Fruit fly (Drosophila melanogaster) whole organism, embryonic: ENCODE measurements around the gene Dhod.
A peak's percentile ranks its signal among the peaks of the same experiment; 100 is the strongest.

Source experiments
- Antp ChIP-seq: fragments of 200-800 bp; sonication (Bioruptor generic); optimal IDR thresholded peaks from 3 replicates; lab custom pipeline; 2016; ENCODE audit warnings: missing biosample characterization, missing genetic modification characterization
- Atf6 ChIP-seq: fragments of 200-800 bp; sonication (Bioruptor generic); IDR thresholded peaks from 2 replicates; pipeline ENCODE4 v1.3.6; 2022; ENCODE audit warnings: missing biosample characterization, missing genetic modification characterization
- CG10321 ChIP-seq: fragments of 200-800 bp; sonication (Bioruptor generic); IDR thresholded peaks from 2 replicates; pipeline ENCODE4 v1.3.6; 2022; ENCODE audit warnings: missing biosample characterization, missing genetic modification characterization
- CG10366 ChIP-seq: fragments of 200-800 bp; sonication (Bioruptor generic); IDR thresholded peaks from 2 replicates; pipeline ENCODE4 v1.3.6; 2022; ENCODE audit warnings: missing biosample characterization, missing genetic modification characterization
- CG12299 ChIP-seq: fragments of 200-800 bp; sonication (Bioruptor generic); optimal IDR thresholded peaks from 2 replicates; lab custom pipeline; 2018; ENCODE audit warnings: missing biosample characterization, mild to moderate bottlenecking, missing genetic modification characterization
- CG12744 ChIP-seq: fragments of 200-800 bp; sonication (Bioruptor generic); optimal IDR thresholded peaks from 2 replicates; lab custom pipeline; 2016; ENCODE audit warnings: missing biosample characterization, missing genetic modification characterization
- CG12942 ChIP-seq: fragments of 200-800 bp; sonication (Bioruptor generic); optimal IDR thresholded peaks from 3 replicates; lab custom pipeline; 2016; ENCODE audit warnings: missing biosample characterization, missing genetic modification characterization
- CG13123 ChIP-seq: fragments of 200-800 bp; sonication (Bioruptor generic); optimal IDR thresholded peaks from 2 replicates; lab custom pipeline; 2016; ENCODE audit warnings: missing biosample characterization, missing genetic modification characterization
- CG13296 ChIP-seq: fragments of 200-800 bp; sonication (Bioruptor generic); optimal IDR thresholded peaks from 3 replicates; lab custom pipeline; 2018; ENCODE audit warnings: missing biosample characterization, mild to moderate bottlenecking, missing genetic modification characterization
- CG15011 ChIP-seq: fragments of 200-800 bp; sonication (Bioruptor generic); optimal IDR thresholded peaks from 3 replicates; lab custom pipeline; 2018; ENCODE audit warnings: missing biosample characterization, mild to moderate bottlenecking, missing genetic modification characterization
- CG15479 ChIP-seq: fragments of 200-800 bp; sonication (Bioruptor generic); optimal IDR thresholded peaks from 3 replicates; lab custom pipeline; 2019; ENCODE audit warnings: missing biosample characterization, mild to moderate bottlenecking, missing genetic modification characterization, moderate library complexity
- CG17328 ChIP-seq: fragments of 200-800 bp; sonication (Bioruptor generic); IDR thresholded peaks from 2 replicates; pipeline ENCODE4 v1.3.6; 2022; ENCODE audit warnings: missing biosample characterization, missing genetic modification characterization
- CG17912 ChIP-seq: fragments of 200-800 bp; sonication (Bioruptor generic); optimal IDR thresholded peaks from 2 replicates; lab custom pipeline; 2018; ENCODE audit warnings: missing biosample characterization, mild to moderate bottlenecking, missing genetic modification characterization
- CG1832 ChIP-seq: fragments of 200-800 bp; sonication (Bioruptor generic); optimal IDR thresholded peaks from 2 replicates; lab custom pipeline; 2017; ENCODE audit warnings: missing biosample characterization, mild to moderate bottlenecking, missing genetic modification characterization, inconsistent platforms
- CG2116 ChIP-seq: fragments of 200-800 bp; sonication (Bioruptor generic); optimal IDR thresholded peaks from 3 replicates; lab custom pipeline; 2018; ENCODE audit warnings: missing biosample characterization, mild to moderate bottlenecking, missing genetic modification characterization
- CG31441 ChIP-seq: fragments of 200-800 bp; sonication (Bioruptor generic); IDR thresholded peaks from 2 replicates; pipeline ENCODE4 v1.3.6; 2022; ENCODE audit warnings: missing biosample characterization, missing genetic modification characterization
- CG6689 ChIP-seq: fragments of 200-800 bp; sonication (Bioruptor generic); IDR thresholded peaks from 2 replicates; pipeline ENCODE4 v1.3.6; 2022; ENCODE audit warnings: missing biosample characterization, missing genetic modification characterization
- CG6854 ChIP-seq: fragments of 200-800 bp; sonication (Bioruptor generic); optimal IDR thresholded peaks from 3 replicates; lab custom pipeline; 2017; ENCODE audit warnings: missing biosample characterization, mild to moderate bottlenecking, missing genetic modification characterization
- CrebB ChIP-seq: fragments of 200-800 bp; sonication (Bioruptor generic); optimal IDR thresholded peaks from 3 replicates; lab custom pipeline; 2018; ENCODE audit warnings: missing biosample characterization, mild to moderate bottlenecking, missing genetic modification characterization
- D ChIP-seq, 2 experiments: fragments of 200-800 bp in 1 of 2; fragments of >200 bp in 1 of 2; sonication (Bioruptor generic) in 1 of 2; optimal IDR thresholded peaks; 2 replicates in 1 of 2; 3 replicates in 1 of 2; lab custom pipeline; 2017; ENCODE audit warnings: mild to moderate bottlenecking in 1 of 2, missing biosample characterization in 1 of 2, missing genetic modification characterization in 1 of 2, missing genetic modification reagents in 1 of 2
- Dip2 ChIP-seq: fragments of 200-800 bp; sonication (Bioruptor generic); IDR thresholded peaks from 2 replicates; pipeline ENCODE4 v1.3.6; 2022; ENCODE audit warnings: missing biosample characterization, missing genetic modification characterization
- Eip74EF ChIP-seq, 2 experiments: fragments of 200-800 bp in 1 of 2; fragments of >200 bp in 1 of 2; sonication (Bioruptor generic) in 1 of 2; optimal IDR thresholded peaks; 2 replicates each; lab custom pipeline; 2017 to 2019; ENCODE audit warnings: missing biosample characterization in 2 of 2, missing genetic modification characterization in 2 of 2, mild to moderate bottlenecking in 1 of 2, moderate library complexity in 1 of 2
- Ets65A ChIP-seq: fragments of 200-800 bp; sonication (Bioruptor generic); peaks from one replicate; lab custom pipeline; 2016; ENCODE audit warnings: missing biosample characterization, missing genetic modification characterization
- Fer2 ChIP-seq: fragments of 200-800 bp; sonication (Bioruptor generic); optimal IDR thresholded peaks from 2 replicates; lab custom pipeline; 2018; ENCODE audit warnings: missing biosample characterization, mild to moderate bottlenecking, missing genetic modification characterization, moderate library complexity
- Hmr ChIP-seq: fragments of 200-800 bp; sonication (Bioruptor generic); optimal IDR thresholded peaks from 3 replicates; lab custom pipeline; 2017; ENCODE audit warnings: mild to moderate bottlenecking, missing biosample characterization, missing genetic modification reagents, missing genetic modification characterization
- Hr78 ChIP-seq, 2 experiments: fragments of 200-800 bp in 1 of 2; fragments of >200 bp in 1 of 2; sonication (Bioruptor generic) in 1 of 2; optimal IDR thresholded peaks; 2 replicates each; lab custom pipeline; 2017 to 2019; ENCODE audit warnings: missing biosample characterization in 2 of 2, missing genetic modification characterization in 2 of 2, mild to moderate bottlenecking in 1 of 2, moderate library complexity in 1 of 2
- NFAT ChIP-seq: fragments of 200-800 bp; sonication (Bioruptor generic); IDR thresholded peaks from 2 replicates; pipeline ENCODE4 v1.3.6; 2022; ENCODE audit warnings: missing biosample characterization, missing genetic modification characterization
- Nf-YB ChIP-seq: fragments of 200-800 bp; sonication (Bioruptor generic); optimal IDR thresholded peaks from 3 replicates; lab custom pipeline; 2019; ENCODE audit warnings: missing biosample characterization, mild to moderate bottlenecking, missing genetic modification characterization, moderate library complexity
- Ssrp ChIP-seq: fragments of 200-800 bp; sonication (Bioruptor generic); optimal IDR thresholded peaks from 2 replicates; lab custom pipeline; 2018; ENCODE audit warnings: missing biosample characterization, mild to moderate bottlenecking, missing genetic modification characterization, moderate library complexity
- Usf ChIP-seq: fragments of 200-800 bp; sonication (Bioruptor generic); optimal IDR thresholded peaks from 2 replicates; lab custom pipeline; 2017; ENCODE audit warnings: missing genotype, missing biosample characterization, missing genetic modification characterization
- aop ChIP-seq: fragments of 200-800 bp; sonication (Bioruptor generic); IDR thresholded peaks from 2 replicates; pipeline ENCODE4 v1.3.6; 2022; ENCODE audit warnings: missing biosample characterization, missing genetic modification characterization
- bowl ChIP-seq: fragments of 200-800 bp; sonication (Bioruptor generic); IDR thresholded peaks from 2 replicates; pipeline ENCODE4 v1.3.6; 2022; ENCODE audit warnings: missing biosample characterization, missing genetic modification characterization
- cg ChIP-seq: fragments of 200-800 bp; sonication (Bioruptor generic); optimal IDR thresholded peaks from 3 replicates; lab custom pipeline; 2019; ENCODE audit warnings: missing biosample characterization, mild to moderate bottlenecking, missing genetic modification characterization, moderate library complexity
- chm ChIP-seq: fragments of 200-800 bp; sonication (Bioruptor generic); IDR thresholded peaks from 2 replicates; pipeline ENCODE4 v1.3.6; 2022; ENCODE audit warnings: missing biosample characterization, missing genetic modification characterization
- grau ChIP-seq: fragments of 200-800 bp; optimal IDR thresholded peaks from 3 replicates; lab custom pipeline; 2019; ENCODE audit warnings: missing biosample characterization, mild to moderate bottlenecking, missing genetic modification characterization, moderate library complexity
- h ChIP-seq: fragments of >200 bp; optimal IDR thresholded peaks from 2 replicates; lab custom pipeline; 2017
- inv ChIP-seq: fragments of 200-800 bp; sonication (Bioruptor generic); IDR thresholded peaks from 2 replicates; pipeline ENCODE4 v1.3.6; 2022; ENCODE audit warnings: missing biosample characterization, missing genetic modification characterization; ENCODE audit not compliant: partially characterized antibody
- luna ChIP-seq: fragments of 200-800 bp; sonication (Bioruptor generic); optimal IDR thresholded peaks from 2 replicates; lab custom pipeline; 2016; ENCODE audit warnings: missing biosample characterization, missing genetic modification characterization
- nerfin-2 ChIP-seq: fragments of 200-800 bp; sonication (Bioruptor generic); IDR thresholded peaks from 2 replicates; pipeline ENCODE4 v1.3.6; 2022; ENCODE audit warnings: missing biosample characterization, missing genetic modification characterization; ENCODE audit not compliant: partially characterized antibody
- nmo ChIP-seq: fragments of 200-800 bp; sonication (Bioruptor generic); optimal IDR thresholded peaks from 2 replicates; lab custom pipeline; 2018; ENCODE audit warnings: missing biosample characterization, mild to moderate bottlenecking, missing genetic modification characterization, moderate library complexity
- odd ChIP-seq: fragments of 200-800 bp; sonication (Bioruptor generic); optimal IDR thresholded peaks from 2 replicates; lab custom pipeline; 2017; ENCODE audit warnings: missing biosample characterization, mild to moderate bottlenecking, missing genetic modification characterization
- pan ChIP-seq, 4 experiments: fragments of >200 bp in 3 of 4; fragments of 200-800 bp in 1 of 4; sonication (Bioruptor generic) in 1 of 4; optimal IDR thresholded peaks in 3 of 4; IDR thresholded peaks in 1 of 4; 2 replicates each; pipeline versions ENCODE4 v1.3.6 to Lab custom; 2017 to 2022; ENCODE audit warnings: missing biosample characterization in 2 of 4, missing genetic modification characterization in 2 of 4, mixed read lengths in 1 of 4
- seq ChIP-seq: fragments of 200-800 bp; sonication (Bioruptor generic); IDR thresholded peaks from 2 replicates; pipeline ENCODE4 v1.3.6; 2022; ENCODE audit warnings: missing biosample characterization, missing genetic modification characterization
- sima ChIP-seq: fragments of 200-800 bp; sonication (Bioruptor generic); optimal IDR thresholded peaks from 2 replicates; lab custom pipeline; 2016; ENCODE audit warnings: missing biosample characterization, missing genetic modification characterization
- sna ChIP-seq: fragments of 200-800 bp; sonication (Bioruptor generic); IDR thresholded peaks from 2 replicates; pipeline ENCODE4 v1.3.6; 2022; ENCODE audit warnings: missing biosample characterization, missing genetic modification characterization; ENCODE audit not compliant: partially characterized antibody
- tin ChIP-seq: fragments of 200-800 bp; sonication (Bioruptor generic); optimal IDR thresholded peaks from 3 replicates; lab custom pipeline; 2016; ENCODE audit warnings: missing biosample characterization, missing genetic modification characterization
- toy ChIP-seq: fragments of 200-800 bp; sonication (Bioruptor generic); IDR thresholded peaks from 2 replicates; pipeline ENCODE4 v1.3.6; 2022; ENCODE audit warnings: missing biosample characterization, missing genetic modification characterization
- vfl ChIP-seq: fragments of 200-800 bp; sonication (Bioruptor generic); optimal IDR thresholded peaks from 2 replicates; lab custom pipeline; 2016; ENCODE audit warnings: missing biosample characterization, missing genetic modification characterization
- wdn ChIP-seq: fragments of 200-800 bp; sonication (Bioruptor generic); IDR thresholded peaks from 2 replicates; pipeline ENCODE4 v1.3.6; 2022; ENCODE audit warnings: missing biosample characterization, missing genetic modification characterization

Gene Dhod

dm6 chr3R:8694110-8694826, 41.6 kb upstream of the Dhod start (continued):
- TF ChIP-seq CG6854 (GFP tag; lab: Kevin White, UChicago) (peak; percentile 77), odd (GFP tag; lab: Kevin White, UChicago) (peak; percentile 55), vfl (GFP tag; lab: Kevin White, UChicago) (no peak), h (lab: Kevin White, UChicago) (no peak), CG17328 (GFP tag; lab: Robert Waterston, UW) (no peak), pan (optimal IDR thresholded peaks at IDR 0.05; lab: Kevin White, UChicago) (no peak), pan (GFP tag; optimal IDR thresholded peaks at IDR 0.05 in 1 of 2, IDR thresholded peaks at IDR 0.05 in 1 of 2) (peak in 1 of 2 experiments; percentile 20), CG13296 (GFP tag; lab: Kevin White, UChicago) (peak; percentile 80), toy (GFP tag; lab: Robert Waterston, UW) (peak; percentile 48; the same call in 1 of the 2 replicates), CG12942 (GFP tag; lab: Kevin White, UChicago) (no peak), Fer2 (tag; lab: Kevin White, UChicago) (peak; percentile 30), tin (GFP tag; lab: Kevin White, UChicago) (no peak), CG10366 (GFP tag; lab: Robert Waterston, UW) (no peak), CG2116 (no peak), CG13123 (GFP tag; lab: Kevin White, UChicago) (no peak), Antp (GFP tag; lab: Kevin White, UChicago) (no peak), aop (GFP tag; lab: Robert Waterston, UW) (no peak), CG10321 (GFP tag; lab: Robert Waterston, UW) (peak; percentile 20; the same call in 1 of the 2 replicates), wdn (peak; percentile 47; the same call in 1 of the 2 replicates), nerfin-2 (GFP tag; lab: Robert Waterston, UW) (no peak), nmo (GFP tag; lab: Kevin White, UChicago) (no peak), sima (no peak), cg (GFP tag; lab: Kevin White, UChicago) (no peak), sna (GFP tag; lab: Robert Waterston, UW) (no peak), NFAT (GFP tag; lab: Robert Waterston, UW) (peak; percentile 36; the same call in 1 of the 2 replicates), Hr78 (GFP tag; optimal IDR thresholded peaks at IDR 0.05; lab: Kevin White, UChicago) (no peak), grau (tag; lab: Kevin White, UChicago) (no peak), bowl (GFP tag; lab: Robert Waterston, UW) (no peak), CG17912 (GFP tag; lab: Kevin White, UChicago) (no peak), CG6689 (GFP tag; lab: Robert Waterston, UW) (no peak), D (optimal IDR thresholded peaks at IDR 0.05; lab: Kevin White, UChicago) (no peak), D (GFP tag; optimal IDR thresholded peaks at IDR 0.05; lab: Kevin White, UChicago) (no peak), Dip2 (GFP tag; lab: Robert Waterston, UW) (no peak), CG15011 (peak; percentile 2), CG12299 (tag; lab: Kevin White, UChicago) (peak; percentile 2), CG12744 (GFP tag; lab: Kevin White, UChicago) (no peak), Atf6 (GFP tag; lab: Robert Waterston, UW) (peak; percentile 78), Hmr (GFP tag; lab: Kevin White, UChicago) (peak; percentile 80), Nf-YB (GFP tag; lab: Kevin White, UChicago) (peak; percentile 66), CG31441 (GFP tag; lab: Robert Waterston, UW) (no peak), Ets65A (GFP tag; lab: Kevin White, UChicago) (peak; percentile 56), inv (GFP tag; lab: Robert Waterston, UW) (no peak), chm (GFP tag; lab: Robert Waterston, UW) (peak; percentile 50; the same call in 1 of the 2 replicates), CG1832 (GFP tag; lab: Kevin White, UChicago) (no peak), CG15479 (GFP tag; lab: Kevin White, UChicago) (peak; percentile 58), Usf (no peak), luna (GFP tag; lab: Kevin White, UChicago) (no peak), seq (peak; percentile 89), Eip74EF (GFP tag; optimal IDR thresholded peaks at IDR 0.05; lab: Kevin White, UChicago) (no peak), CrebB (peak; percentile 74), Ssrp (tag; lab: Kevin White, UChicago) (no peak)
